Worm (Caenorhabditis elegans): ENCODE results near the gene F54D5.9.

DNA sequence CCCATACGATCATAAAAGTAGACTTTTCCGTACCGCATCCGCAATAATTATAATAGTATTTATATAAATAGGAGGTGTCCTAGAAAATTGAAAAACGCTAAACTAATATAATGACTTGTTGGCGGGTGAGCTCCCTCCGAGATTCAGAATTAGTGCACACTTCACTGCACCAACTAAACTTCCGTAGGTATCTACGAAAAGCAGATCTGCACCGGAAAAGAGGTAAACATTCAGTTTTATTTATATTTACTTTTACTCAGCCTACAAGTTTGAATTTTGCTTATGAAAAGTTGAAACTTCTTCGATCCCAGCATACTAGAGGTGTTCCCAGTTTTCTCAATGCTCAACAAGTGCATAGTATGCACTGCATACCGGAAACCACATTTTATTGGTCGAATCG is 47.4 kb upstream of the F54D5.9 start, which contains the start of gene F07A11.1:
- TF ChIP-seq nhr-25 (tag; optimal IDR thresholded peaks at IDR 0.05) (no peak), ceh-82 (tag; optimal IDR thresholded peaks at IDR 0.05) (no peak), lsy-2 (tag; optimal IDR thresholded peaks at IDR 0.05) (no peak), unc-62 (GFP tag; optimal IDR thresholded peaks at IDR 0.05) (no peak), dmd-4 (tag; optimal IDR thresholded peaks at IDR 0.05) (no peak), lin-13 (GFP tag; optimal IDR thresholded peaks at IDR 0.05) (no peak), nhr-12 (tag; optimal IDR thresholded peaks at IDR 0.05) (no peak), unc-39 (tag; optimal IDR thresholded peaks at IDR 0.05) (no peak), mab-5 (tag; optimal IDR thresholded peaks at IDR 0.05) (no peak), lin-11 (tag; optimal IDR thresholded peaks at IDR 0.05) (no peak), snpc-4 (tag; optimal IDR thresholded peaks at IDR 0.05) (no peak), ZK546.5 (tag; optimal IDR thresholded peaks at IDR 0.05) (no peak), aly-2 (tag; optimal IDR thresholded peaks at IDR 0.05) (no peak), elt-1 (tag; optimal IDR thresholded peaks at IDR 0.05) (no peak)
